Fruit fly (Drosophila melanogaster) whole organism, prepupa: ENCODE results near the gene RpLP0.

Experiments
- CG3919 ChIP-seq: fragments of 200-800 bp; sonication (Bioruptor generic); optimal IDR thresholded peaks from 3 replicates; lab custom pipeline; 2016; ENCODE audit warnings: missing biosample characterization, missing genetic modification characterization
- Sox102F ChIP-seq: fragments of 200-800 bp; sonication (Bioruptor generic); optimal IDR thresholded peaks from 2 replicates; lab custom pipeline; 2016; ENCODE audit warnings: missing biosample characterization, mild to moderate bottlenecking, missing genetic modification characterization
- acj6 ChIP-seq: fragments of 200-800 bp; sonication (Bioruptor generic); optimal IDR thresholded peaks from 3 replicates; lab custom pipeline; 2016; ENCODE audit warnings: missing biosample characterization, missing genetic modification characterization
- eg ChIP-seq: fragments of 200-800 bp; sonication (Bioruptor generic); IDR thresholded peaks from 3 replicates; pipeline ENCODE4 v1.3.6; 2022; ENCODE audit warnings: missing biosample characterization, missing genetic modification characterization

dm6 chr3L:22083131-22083648, 7.5 kb downstream of the RpLP0 start:
- no peak for TF ChIP-seq CG3919 (GFP tag; lab: Kevin White, UChicago)
- no peak for TF ChIP-seq acj6 (GFP tag; lab: Kevin White, UChicago)
- TF ChIP-seq eg (GFP tag; lab: Robert Waterston, UW): no peak
- no peak for TF ChIP-seq Sox102F (GFP tag; lab: Kevin White, UChicago)
